Worm (Caenorhabditis elegans) whole organism, midembryonic: Measurements from ENCODE around the gene W01C9.2.
A peak's percentile ranks its signal among the peaks of the same experiment; 100 is the strongest.

Experiments used
- T22C8.4 ChIP-seq: fragments of 200-800 bp; sonication (Bioruptor generic); IDR thresholded peaks from 2 replicates; pipeline ENCODE4 v1.3.6; 2022; ENCODE audit warnings: missing genetic modification characterization, missing compliant biosample characterization
- flt-1 ChIP-seq: fragments of 200-800 bp; sonication (Bioruptor generic); IDR thresholded peaks from 2 replicates; pipeline ENCODE4 v1.3.6; 2022; ENCODE audit warnings: missing genetic modification characterization, missing compliant biosample characterization
- klf-2 ChIP-seq: fragments of 200-800 bp; sonication (Bioruptor generic); conservative IDR thresholded peaks from 2 replicates; pipeline ENCODE4 v1.3.6; 2022; ENCODE audit warnings: missing genetic modification reagents, missing genetic modification characterization, missing compliant biosample characterization
- ztf-29 ChIP-seq: fragments of 200-800 bp; sonication (Bioruptor generic); IDR thresholded peaks from 2 replicates; pipeline ENCODE4 v1.3.6; 2022; ENCODE audit warnings: missing genetic modification reagents, missing genetic modification characterization, missing compliant biosample characterization

DNA sequence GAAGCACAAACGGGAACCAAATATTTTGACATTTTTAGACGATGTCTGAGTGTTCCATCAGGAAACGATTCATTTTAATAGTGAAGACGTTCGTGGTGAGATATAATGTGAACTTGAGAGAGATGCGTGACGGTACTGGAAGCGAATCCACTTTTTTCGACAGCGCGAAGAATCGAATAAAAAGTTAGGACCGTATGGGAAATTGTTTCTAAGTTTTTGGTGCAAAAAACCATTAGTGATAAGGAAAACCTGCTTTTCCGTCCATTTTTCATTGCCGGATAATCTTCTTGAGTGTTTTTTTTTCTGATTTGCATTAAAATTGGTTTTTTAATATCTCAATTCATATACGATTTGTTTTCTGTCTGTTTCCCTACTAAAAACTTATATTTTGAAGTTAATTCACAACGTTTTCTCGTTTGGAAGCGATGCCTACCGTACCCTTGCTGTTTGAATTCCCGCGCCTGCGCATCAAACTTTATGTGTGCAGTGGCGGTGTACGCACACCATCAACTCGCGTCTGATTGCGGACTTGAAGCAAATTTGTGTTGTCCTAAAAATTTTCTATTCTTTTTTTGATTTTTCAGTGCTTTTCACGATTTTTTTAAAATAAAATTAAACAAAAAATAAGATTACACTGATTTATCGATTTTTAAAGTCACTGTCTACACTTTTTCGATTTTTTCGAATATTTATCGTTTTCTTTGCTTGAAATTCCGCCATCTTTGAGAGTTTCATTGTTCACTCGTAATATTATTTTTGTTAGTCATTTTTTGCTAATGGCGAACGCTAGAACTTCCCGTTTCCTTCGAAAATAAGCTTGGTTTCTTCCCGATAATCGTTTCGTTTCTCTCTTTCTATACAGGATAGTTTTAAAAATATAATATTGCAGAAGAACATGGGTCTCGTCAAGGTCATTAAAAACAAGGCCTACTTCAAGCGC lies 33.1 kb downstream of the W01C9.2 start, which contains the start of the genes col-38 and rpl-5:
- TF ChIP-seq T22C8.4 (GFP tag; lab: Robert Waterston, UW) = no peak
- TF ChIP-seq ztf-29 (GFP tag; lab: Robert Waterston, UW) = no peak
- peak; percentile 78 for TF ChIP-seq flt-1 (GFP tag; lab: Robert Waterston, UW)
- 0 out of 2 replicates have a peak, but pooled peaks have one; percentile 9 for TF ChIP-seq klf-2
